Worm (Caenorhabditis elegans): ENCODE results near the gene emb-8.

emb-8 gene

ce11 chrIII:5201267-5201666 lies 1.8 kb upstream of the emb-8 start (continued):
- TF ChIP-seq pqm-1 (tag; optimal IDR thresholded peaks at IDR 0.05) (peak; percentile 98), elt-2 (tag; optimal IDR thresholded peaks at IDR 0.05) (peak; percentile 97)

- TF ChIP-seq pha-4 (tag; optimal IDR thresholded peaks at IDR 0.05) (peak; percentile 68), elt-2 (tag; optimal IDR thresholded peaks at IDR 0.05) (peak; percentile 49), jun-1 (tag; optimal IDR thresholded peaks at IDR 0.05) (peak; percentile 38), aly-2 (tag; optimal IDR thresholded peaks at IDR 0.05) (no peak), tbx-2 (tag; optimal IDR thresholded peaks at IDR 0.05) (no peak), fkh-10 (GFP tag; optimal IDR thresholded peaks at IDR 0.05) (no peak), pqm-1 (tag; optimal IDR thresholded peaks at IDR 0.05) (peak; percentile 52)
Measured at ce11 chrIII:5200349-5200748, 872 bp upstream of the emb-8 start.

ce11 chrIII:5196298-5197045 lies 3.0 kb downstream of the emb-8 start:
- TF ChIP-seq ama-1 (optimal IDR thresholded peaks at IDR 0.05): peak; percentile 69
- peak; percentile 31 for TF ChIP-seq nhr-25 (tag; optimal IDR thresholded peaks at IDR 0.05)
- no peak for TF ChIP-seq fkh-10 (GFP tag; optimal IDR thresholded peaks at IDR 0.05)
- no peak for TF ChIP-seq nfya-1 (tag; optimal IDR thresholded peaks at IDR 0.05; ENCODE audit: insufficient read depth)
- TF ChIP-seq nhr-28 (tag; optimal IDR thresholded peaks at IDR 0.05): no peak
- no peak for TF ChIP-seq elt-1 (tag; optimal IDR thresholded peaks at IDR 0.05)
- TF ChIP-seq ztf-11 (tag; optimal IDR thresholded peaks at IDR 0.05): no peak
- TF ChIP-seq hmg-11 (tag; optimal IDR thresholded peaks at IDR 0.05): no peak
- no peak for TF ChIP-seq fkh-2 (tag; optimal IDR thresholded peaks at IDR 0.05)
- no peak for TF ChIP-seq daf-12 (tag; optimal IDR thresholded peaks at IDR 0.05)
- no peak for TF ChIP-seq aly-2 (tag; optimal IDR thresholded peaks at IDR 0.05)
- no peak for TF ChIP-seq ztf-4 (tag; optimal IDR thresholded peaks at IDR 0.05)
- no peak for TF ChIP-seq nhr-237 (tag; optimal IDR thresholded peaks at IDR 0.05)
- TF ChIP-seq nhr-43 (tag; optimal IDR thresholded peaks at IDR 0.05; ENCODE audit: poor library complexity, severe bottlenecking): peak; percentile 19
- no peak for TF ChIP-seq ceh-9 (tag; optimal IDR thresholded peaks at IDR 0.05)
- no peak for TF ChIP-seq pha-4 (tag; optimal IDR thresholded peaks at IDR 0.05)
- TF ChIP-seq nhr-77 (tag; optimal IDR thresholded peaks at IDR 0.05): no peak
- no peak for TF ChIP-seq nhr-23 (tag; optimal IDR thresholded peaks at IDR 0.05)
- TF ChIP-seq sea-2 (GFP tag; optimal IDR thresholded peaks at IDR 0.05): no peak
- no peak for TF ChIP-seq pqm-1 (tag; optimal IDR thresholded peaks at IDR 0.05)
- TF ChIP-seq nhr-76 (tag; optimal IDR thresholded peaks at IDR 0.05): no peak
- TF ChIP-seq mdl-1 (tag; optimal IDR thresholded peaks at IDR 0.05): no peak
- TF ChIP-seq fos-1 (tag; optimal IDR thresholded peaks at IDR 0.05): no peak
- TF ChIP-seq nhr-11 (tag; optimal IDR thresholded peaks at IDR 0.05): no peak
- no peak for TF ChIP-seq snpc-4 (tag; optimal IDR thresholded peaks at IDR 0.05)
- no peak for TF ChIP-seq lin-39 (tag; optimal IDR thresholded peaks at IDR 0.05)
- TF ChIP-seq eor-1 (tag; optimal IDR thresholded peaks at IDR 0.05): no peak
- TF ChIP-seq jun-1 (tag; optimal IDR thresholded peaks at IDR 0.05): no peak
- TF ChIP-seq elt-2 (tag; optimal IDR thresholded peaks at IDR 0.05): peak; percentile 52
- peak in 1 of 3 experiments; percentile 71 for TF ChIP-seq elt-3 (tag; optimal IDR thresholded peaks at IDR 0.05)
- TF ChIP-seq egl-27 (tag; optimal IDR thresholded peaks at IDR 0.05): no peak
- TF ChIP-seq zag-1 (tag; optimal IDR thresholded peaks at IDR 0.05): no peak
- no peak for TF ChIP-seq nhr-67 (tag; optimal IDR thresholded peaks at IDR 0.05)

- TF ChIP-seq ceh-28 (tag; optimal IDR thresholded peaks at IDR 0.05) (peak; percentile 12), sea-2 (GFP tag; optimal IDR thresholded peaks at IDR 0.05) (no peak)
Measured at ce11 chrIII:5195690-5196089, 3.8 kb downstream of the emb-8 start, which contains the start of gene moc-6. moc-6 (plus strand) TSS chrIII:5195990.

- peak; percentile 3 for TF ChIP-seq pha-4 (tag; optimal IDR thresholded peaks at IDR 0.05)
- TF ChIP-seq fkh-2 (tag; optimal IDR thresholded peaks at IDR 0.05): no peak
Measured at ce11 chrIII:5193266-5193665, 6.2 kb downstream of the emb-8 start.

Data from whole organism, L3 larva.